Fruit fly (Drosophila melanogaster) whole organism, embryonic: ENCODE results near the gene Rassf.

ENCODE experiments used
- B-H2 ChIP-seq: fragments of 200-800 bp; sonication (Bioruptor generic); optimal IDR thresholded peaks from 2 replicates; lab custom pipeline; 2018; ENCODE audit warnings: missing biosample characterization, mild to moderate bottlenecking, missing genetic modification characterization
- CG10147 ChIP-seq: fragments of 200-800 bp; sonication (Bioruptor generic); optimal IDR thresholded peaks from 2 replicates; lab custom pipeline; 2019; ENCODE audit warnings: missing biosample characterization, mild to moderate bottlenecking, missing genetic modification characterization, moderate library complexity
- CG11695 ChIP-seq: fragments of 200-800 bp; sonication (Bioruptor generic); IDR thresholded peaks from 3 replicates; pipeline ENCODE4 v1.3.6; 2022; ENCODE audit warnings: missing biosample characterization, missing genetic modification characterization
- CG11723 ChIP-seq: fragments of 200-800 bp; sonication (Bioruptor generic); optimal IDR thresholded peaks from 2 replicates; lab custom pipeline; 2017; ENCODE audit warnings: missing biosample characterization, mild to moderate bottlenecking, missing genetic modification characterization
- CG12659 ChIP-seq: fragments of 200-800 bp; sonication (Bioruptor generic); optimal IDR thresholded peaks from 3 replicates; lab custom pipeline; 2017; ENCODE audit warnings: mild to moderate bottlenecking, missing biosample characterization, missing genetic modification reagents, missing genetic modification characterization
- CG13775 ChIP-seq: fragments of 200-800 bp; sonication (Bioruptor generic); optimal IDR thresholded peaks from 3 replicates; lab custom pipeline; 2017; ENCODE audit warnings: missing biosample characterization, mild to moderate bottlenecking, missing genetic modification characterization
- CG15696 ChIP-seq: fragments of 200-800 bp; sonication (Bioruptor generic); optimal IDR thresholded peaks from 2 replicates; lab custom pipeline; 2019; ENCODE audit warnings: missing biosample characterization, mild to moderate bottlenecking, missing genetic modification characterization, moderate library complexity
- CG17829 ChIP-seq: fragments of 200-800 bp; optimal IDR thresholded peaks from 2 replicates; lab custom pipeline; 2019; ENCODE audit warnings: missing biosample characterization, mild to moderate bottlenecking, missing genetic modification characterization, moderate library complexity
- CG3065 ChIP-seq: fragments of 200-800 bp; sonication (Bioruptor generic); optimal IDR thresholded peaks from 2 replicates; lab custom pipeline; 2016; ENCODE audit warnings: missing biosample characterization, missing genetic modification characterization
- CG42726 ChIP-seq: fragments of 200-800 bp; sonication (Bioruptor generic); IDR thresholded peaks from 2 replicates; pipeline ENCODE4 v1.3.6; 2022; ENCODE audit warnings: missing biosample characterization, missing genetic modification characterization; ENCODE audit not compliant: partially characterized antibody
- CG4854 ChIP-seq: fragments of 200-800 bp; sonication (Bioruptor generic); optimal IDR thresholded peaks from 2 replicates; lab custom pipeline; 2016; ENCODE audit warnings: missing biosample characterization, missing genetic modification characterization, inconsistent platforms
- CG5953 ChIP-seq: fragments of 200-800 bp; sonication (Bioruptor generic); IDR thresholded peaks from 2 replicates; pipeline ENCODE4 v1.3.6; 2022; ENCODE audit warnings: missing biosample characterization, missing genetic modification characterization
- CG6813 ChIP-seq: fragments of 200-800 bp; sonication (Bioruptor generic); optimal IDR thresholded peaks from 2 replicates; lab custom pipeline; 2017; ENCODE audit warnings: missing biosample characterization, missing genetic modification characterization, mild to moderate bottlenecking, moderate library complexity, missing genetic modification reagents
- CG7271 ChIP-seq: fragments of 200-800 bp; sonication (Bioruptor generic); optimal IDR thresholded peaks from 2 replicates; lab custom pipeline; 2018; ENCODE audit warnings: missing biosample characterization, mild to moderate bottlenecking, missing genetic modification characterization, moderate library complexity
- CG7987 ChIP-seq: fragments of 200-800 bp; sonication (Bioruptor generic); optimal IDR thresholded peaks from 2 replicates; lab custom pipeline; 2018; ENCODE audit warnings: missing biosample characterization, mild to moderate bottlenecking, missing genetic modification characterization, moderate library complexity
- D ChIP-seq, 2 experiments: fragments of 200-800 bp in 1 of 2; fragments of >200 bp in 1 of 2; sonication (Bioruptor generic) in 1 of 2; optimal IDR thresholded peaks; 2 replicates in 1 of 2; 3 replicates in 1 of 2; lab custom pipeline; 2017; ENCODE audit warnings: mild to moderate bottlenecking in 1 of 2, missing biosample characterization in 1 of 2, missing genetic modification characterization in 1 of 2, missing genetic modification reagents in 1 of 2
- D19A ChIP-seq: fragments of 200-800 bp; optimal IDR thresholded peaks from 3 replicates; lab custom pipeline; 2019; ENCODE audit warnings: missing biosample characterization, mild to moderate bottlenecking, missing genetic modification characterization, moderate library complexity
- Doc2 ChIP-seq: fragments of 200-800 bp; sonication (Bioruptor generic); IDR thresholded peaks from 2 replicates; pipeline ENCODE4 v1.3.6; 2022; ENCODE audit warnings: missing biosample characterization, missing genetic modification characterization
- E2f1 ChIP-seq: fragments of 200-800 bp; sonication (Bioruptor generic); IDR thresholded peaks from 2 replicates; pipeline ENCODE4 v1.3.6; 2022; ENCODE audit warnings: missing biosample characterization, missing genetic modification characterization
- Hsf ChIP-seq: fragments of 200-800 bp; sonication (Bioruptor generic); optimal IDR thresholded peaks from 3 replicates; lab custom pipeline; 2016; ENCODE audit warnings: missing biosample characterization, missing genetic modification characterization
- Kr ChIP-seq: fragments of 200-800 bp; sonication (Bioruptor generic); optimal IDR thresholded peaks from 2 replicates; lab custom pipeline; 2017; ENCODE audit warnings: missing biosample characterization, mild to moderate bottlenecking, missing genetic modification characterization
- Med ChIP-seq: fragments of 200-800 bp; sonication (Bioruptor generic); peaks from one replicate; lab custom pipeline; 2016; ENCODE audit warnings: missing biosample characterization, missing genetic modification characterization, mild to moderate bottlenecking, inconsistent platforms, moderate library complexity
- ac ChIP-seq: fragments of 200-800 bp; sonication (Bioruptor generic); optimal IDR thresholded peaks from 3 replicates; lab custom pipeline; 2017; ENCODE audit warnings: missing biosample characterization, mild to moderate bottlenecking, missing genetic modification characterization
- amos ChIP-seq: fragments of 200-800 bp; sonication (Bioruptor generic); IDR thresholded peaks from 2 replicates; pipeline ENCODE4 v1.3.6; 2022; ENCODE audit warnings: missing biosample characterization, missing genetic modification characterization; ENCODE audit not compliant: partially characterized antibody
- cas ChIP-seq: fragments of 200-800 bp; sonication (Bioruptor generic); IDR thresholded peaks from 2 replicates; pipeline ENCODE4 v1.3.6; 2022; ENCODE audit warnings: missing biosample characterization, missing genetic modification characterization
- chinmo ChIP-seq: fragments of 200-800 bp; sonication (Bioruptor generic); IDR thresholded peaks from 4 replicates; pipeline ENCODE4 v1.3.6; 2022; ENCODE audit warnings: missing biosample characterization, missing genetic modification characterization; ENCODE audit not compliant: partially characterized antibody
- chn ChIP-seq: fragments of 200-800 bp; sonication (Bioruptor generic); optimal IDR thresholded peaks from 2 replicates; lab custom pipeline; 2016; ENCODE audit warnings: missing biosample characterization, missing genetic modification characterization
- gce ChIP-seq: fragments of 200-800 bp; sonication (Bioruptor generic); IDR thresholded peaks from 3 replicates; pipeline ENCODE4 v1.3.6; 2022; ENCODE audit warnings: missing biosample characterization, missing genetic modification characterization
- h ChIP-seq: fragments of >200 bp; optimal IDR thresholded peaks from 2 replicates; lab custom pipeline; 2017
- hth ChIP-seq: fragments of >200 bp; optimal IDR thresholded peaks from 2 replicates; lab custom pipeline; 2017; ENCODE audit warnings: inconsistent platforms
- insv ChIP-seq, 2 experiments: fragments of 200-800 bp; sonication (Bioruptor generic); optimal IDR thresholded peaks; 3 replicates each; lab custom pipeline; 2016 to 2018; ENCODE audit warnings: missing biosample characterization in 2 of 2, missing genetic modification characterization in 2 of 2
- inv ChIP-seq: fragments of 200-800 bp; sonication (Bioruptor generic); IDR thresholded peaks from 2 replicates; pipeline ENCODE4 v1.3.6; 2022; ENCODE audit warnings: missing biosample characterization, missing genetic modification characterization; ENCODE audit not compliant: partially characterized antibody
- klu ChIP-seq: fragments of 200-800 bp; sonication (Bioruptor generic); IDR thresholded peaks from 2 replicates; pipeline ENCODE4 v1.3.6; 2022; ENCODE audit warnings: missing biosample characterization, missing genetic modification characterization
- lmd ChIP-seq: fragments of 200-800 bp; sonication (Bioruptor generic); IDR thresholded peaks from 2 replicates; pipeline ENCODE4 v1.3.6; 2022; ENCODE audit warnings: missing biosample characterization, missing genetic modification characterization
- mam ChIP-seq: fragments of 200-800 bp; sonication (Bioruptor generic); optimal IDR thresholded peaks from 3 replicates; lab custom pipeline; 2016; ENCODE audit warnings: missing biosample characterization, missing genetic modification characterization
- odd ChIP-seq: fragments of 200-800 bp; sonication (Bioruptor generic); optimal IDR thresholded peaks from 2 replicates; lab custom pipeline; 2017; ENCODE audit warnings: missing biosample characterization, mild to moderate bottlenecking, missing genetic modification characterization
- otp ChIP-seq: fragments of 200-800 bp; sonication (Bioruptor generic); IDR thresholded peaks from 3 replicates; pipeline ENCODE4, ENCODE4 v1.3.6; 2022; ENCODE audit warnings: missing biosample characterization, missing genetic modification characterization
- p53 ChIP-seq: fragments of 200-800 bp; sonication (Bioruptor generic); optimal IDR thresholded peaks from 2 replicates; lab custom pipeline; 2016; ENCODE audit warnings: missing biosample characterization, missing genetic modification characterization
- pan ChIP-seq, 4 experiments: fragments of >200 bp in 3 of 4; fragments of 200-800 bp in 1 of 4; sonication (Bioruptor generic) in 1 of 4; optimal IDR thresholded peaks in 3 of 4; IDR thresholded peaks in 1 of 4; 2 replicates each; pipeline versions ENCODE4 v1.3.6 to Lab custom; 2017 to 2022; ENCODE audit warnings: missing biosample characterization in 2 of 4, missing genetic modification characterization in 2 of 4, mixed read lengths in 1 of 4
- pros ChIP-seq: fragments of 200-800 bp; sonication (Bioruptor generic); optimal IDR thresholded peaks from 3 replicates; lab custom pipeline; 2019; ENCODE audit warnings: missing biosample characterization, mild to moderate bottlenecking, missing genetic modification characterization, moderate library complexity
- sd ChIP-seq: fragments of 200-800 bp; sonication (Bioruptor generic); optimal IDR thresholded peaks from 3 replicates; lab custom pipeline; 2018; ENCODE audit warnings: missing biosample characterization, mild to moderate bottlenecking, missing genetic modification characterization, moderate library complexity
- shn ChIP-seq: fragments of 200-800 bp; sonication (Bioruptor generic); optimal IDR thresholded peaks from 3 replicates; lab custom pipeline; 2016; ENCODE audit warnings: missing biosample characterization, missing genetic modification characterization
- tin ChIP-seq: fragments of 200-800 bp; sonication (Bioruptor generic); optimal IDR thresholded peaks from 3 replicates; lab custom pipeline; 2016; ENCODE audit warnings: missing biosample characterization, missing genetic modification characterization
- twi ChIP-seq: fragments of 200-800 bp; optimal IDR thresholded peaks from 2 replicates; lab custom pipeline; 2019; ENCODE audit warnings: missing biosample characterization, mild to moderate bottlenecking, missing genetic modification characterization, moderate library complexity
- vvl ChIP-seq: fragments of 200-800 bp; sonication (Bioruptor generic); IDR thresholded peaks from 2 replicates; pipeline ENCODE4 v1.3.6; 2022; ENCODE audit warnings: missing biosample characterization, missing genetic modification characterization
- zfh1 ChIP-seq: fragments of 200-800 bp; sonication (Bioruptor generic); IDR thresholded peaks from 3 replicates; pipeline ENCODE4 v1.3.6; 2022; ENCODE audit warnings: missing biosample characterization, missing genetic modification characterization

The Rassf gene

DNA sequence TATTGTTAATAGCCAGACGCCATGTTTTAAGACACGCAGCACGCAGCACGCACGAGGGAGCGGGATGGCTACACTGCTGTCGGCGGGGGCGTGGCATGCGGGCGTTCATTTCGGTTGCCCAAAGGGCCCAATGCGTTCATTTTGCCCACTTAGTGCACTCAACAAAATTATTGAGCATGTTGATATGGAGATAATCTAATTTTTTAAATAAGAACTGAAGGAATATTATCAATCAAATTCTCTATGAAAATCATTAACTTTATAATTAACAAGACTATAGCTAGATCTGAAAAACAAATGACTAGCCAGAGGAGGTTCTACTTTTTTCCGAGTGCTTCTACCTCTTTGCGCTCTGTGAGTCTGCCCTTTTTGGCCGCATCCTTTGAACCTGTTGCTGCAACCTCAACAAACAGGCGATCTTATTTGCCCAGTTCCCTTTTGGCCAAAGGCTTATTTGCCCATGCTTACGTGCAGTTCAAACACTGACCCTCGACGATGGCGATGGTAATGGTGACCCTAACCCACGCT, 15.6 kb upstream of the Rassf start (continued):
- no peak for TF ChIP-seq CG13775 (GFP tag; lab: Kevin White, UChicago)
- TF ChIP-seq ac: peak; percentile 44
- no peak for TF ChIP-seq CG4854
- no peak for TF ChIP-seq mam
- peak; percentile 29; the same call in 1 of the 2 replicates for TF ChIP-seq lmd (GFP tag; lab: Robert Waterston, UW)
- TF ChIP-seq vvl (GFP tag; lab: Robert Waterston, UW): peak; percentile 38; the same call in 1 of the 2 replicates
- peak; percentile 53; the same call in 1 of the 3 replicates for TF ChIP-seq CG11695 (GFP tag; lab: Robert Waterston, UW)
- no peak for TF ChIP-seq pros (GFP tag; lab: Kevin White, UChicago)
- no peak for TF ChIP-seq hth (lab: Kevin White, UChicago)
- no peak for TF ChIP-seq sd (tag; lab: Kevin White, UChicago)
- peak; percentile 40 for TF ChIP-seq CG6813 (GFP tag; lab: Kevin White, UChicago)
- no peak for TF ChIP-seq D19A (tag; lab: Kevin White, UChicago)
- TF ChIP-seq klu (GFP tag; lab: Robert Waterston, UW): no peak
- TF ChIP-seq CG7271 (tag; lab: Kevin White, UChicago): peak; percentile 65
- TF ChIP-seq CG12659 (GFP tag; lab: Kevin White, UChicago): no peak
- TF ChIP-seq CG17829 (tag; lab: Kevin White, UChicago): peak; percentile 39
- no peak for TF ChIP-seq Hsf
- TF ChIP-seq chn (GFP tag; lab: Kevin White, UChicago): peak; percentile 3
- TF ChIP-seq CG42726 (GFP tag; lab: Robert Waterston, UW): no peak
- peak; percentile 58 for TF ChIP-seq CG15696 (tag; lab: Kevin White, UChicago)
- TF ChIP-seq otp (GFP tag; lab: Robert Waterston, UW): 0 out of 3 replicates have a peak, but pooled peaks have one; percentile 16
- no peak for TF ChIP-seq cas (GFP tag; lab: Robert Waterston, UW)
- no peak for TF ChIP-seq tin (GFP tag; lab: Kevin White, UChicago)
- 0 out of 2 replicates have a peak, but pooled peaks have one; percentile 34 for TF ChIP-seq CG5953 (GFP tag; lab: Robert Waterston, UW)
- TF ChIP-seq CG10147 (GFP tag; lab: Kevin White, UChicago): no peak
- 0 out of 2 replicates have a peak, but pooled peaks have one; percentile 18 for TF ChIP-seq E2f1

DNA sequence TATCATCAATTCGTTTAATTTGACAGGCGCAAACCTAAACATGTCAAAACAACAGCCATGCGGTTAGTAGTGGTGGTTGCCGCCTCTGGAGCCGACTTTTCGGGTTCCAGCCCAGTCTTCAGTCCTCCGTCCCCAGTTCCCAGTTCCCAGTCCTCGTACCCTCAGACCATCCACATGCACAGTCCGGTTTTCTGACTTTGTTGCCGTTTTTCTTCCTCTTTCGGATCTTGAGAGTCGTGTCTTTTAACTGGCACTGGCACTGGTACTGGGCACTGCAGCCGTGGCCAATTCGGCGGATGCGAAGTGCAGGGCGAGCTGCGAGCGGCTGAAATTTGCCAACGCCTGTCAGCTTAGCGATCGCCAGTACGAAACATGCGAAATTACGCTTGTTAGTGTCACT, 14.6 kb upstream of the Rassf start:
- TF ChIP-seq odd (no peak), Doc2 (no peak), shn (GFP tag; lab: Kevin White, UChicago) (no peak), amos (GFP tag; lab: Robert Waterston, UW) (no peak), B-H2 (GFP tag; lab: Kevin White, UChicago) (no peak), insv (GFP tag; optimal IDR thresholded peaks at IDR 0.05; lab: Kevin White, UChicago) (no peak), inv (GFP tag; lab: Robert Waterston, UW) (no peak), Med (GFP tag; lab: Kevin White, UChicago) (peak; percentile 10)
- TF ChIP-seq, all 482 proteins: peak for 1

DNA sequence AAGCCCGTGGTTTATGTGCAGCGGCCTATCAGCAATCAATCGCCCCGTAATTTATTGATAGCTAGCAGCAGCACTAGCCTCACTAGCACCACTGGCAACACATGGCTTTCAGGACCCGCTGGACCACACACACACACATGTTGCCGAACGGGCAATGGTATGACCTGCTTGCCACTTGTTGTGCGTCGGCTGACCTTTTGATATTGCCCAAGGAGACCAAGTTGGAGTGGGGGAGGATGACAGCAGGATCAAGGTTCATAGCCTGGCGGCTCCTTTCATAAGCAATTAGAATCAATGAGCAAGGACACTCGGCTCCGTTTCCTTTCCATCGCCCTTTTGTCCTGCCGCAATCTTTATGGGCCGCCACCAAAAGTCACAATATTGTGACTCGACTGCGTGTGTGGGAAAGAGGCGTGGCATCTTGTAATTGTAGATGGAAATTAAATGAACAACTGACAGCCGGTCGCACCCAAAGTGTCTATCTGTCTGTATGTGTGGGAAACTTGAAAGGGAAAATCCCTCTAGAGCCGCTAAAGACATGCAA, 13.7 kb upstream of the Rassf start:
- no peak for TF ChIP-seq CG11723 (GFP tag; lab: Kevin White, UChicago)
- peak; percentile 35 for TF ChIP-seq Med (GFP tag; lab: Kevin White, UChicago)
- TF ChIP-seq p53 (GFP tag; lab: Kevin White, UChicago): no peak
- 0 out of 4 replicates have a peak, but pooled peaks have one; percentile 3 for TF ChIP-seq chinmo (GFP tag; lab: Robert Waterston, UW)
- no peak for TF ChIP-seq h
- TF ChIP-seq gce (GFP tag; lab: Robert Waterston, UW): 0 out of 3 replicates have a peak, but pooled peaks have one; percentile 18
- no peak for TF ChIP-seq CG7987 (GFP tag; lab: Kevin White, UChicago)
- TF ChIP-seq twi (tag; lab: Kevin White, UChicago): peak; percentile 93
- TF ChIP-seq pan (optimal IDR thresholded peaks at IDR 0.05; lab: Kevin White, UChicago): peak in 1 of 2 experiments; percentile 14
- TF ChIP-seq pan (GFP tag; optimal IDR thresholded peaks at IDR 0.05 in 1 of 2, IDR thresholded peaks at IDR 0.05 in 1 of 2): no peak
- peak; percentile 29 for TF ChIP-seq Kr (GFP tag; lab: Kevin White, UChicago)
- peak; percentile 53 for TF ChIP-seq CG3065 (GFP tag; lab: Kevin White, UChicago)
- TF ChIP-seq D (optimal IDR thresholded peaks at IDR 0.05; lab: Kevin White, UChicago): peak; percentile 59
- TF ChIP-seq D (GFP tag; optimal IDR thresholded peaks at IDR 0.05; lab: Kevin White, UChicago): no peak
- no peak for TF ChIP-seq inv (GFP tag; lab: Robert Waterston, UW)
- TF ChIP-seq zfh1 (GFP tag; lab: Robert Waterston, UW): no peak
